Worm (Caenorhabditis elegans) whole organism, late embryonic: Measurements from ENCODE around the gene nhr-186.

Source experiments
- C38D4.7 ChIP-seq: fragments of 200-800 bp; sonication (Bioruptor generic); optimal IDR thresholded peaks from 2 replicates; lab custom pipeline; 2018; ENCODE audit warnings: mild to moderate bottlenecking, missing genetic modification characterization, moderate library complexity, missing compliant biosample characterization
- ama-1 ChIP-seq: fragments of 150-350 bp; optimal IDR thresholded peaks from 2 replicates; lab custom pipeline; 2014
- madf-2 ChIP-seq: sonication (generic microtip); optimal IDR thresholded peaks from 2 replicates; lab custom pipeline; 2017; ENCODE audit warnings: missing genetic modification characterization, missing compliant biosample characterization
- pat-9 ChIP-seq: fragments of 200-800 bp; sonication (Bioruptor generic); optimal IDR thresholded peaks from 2 replicates; lab custom pipeline; 2018; ENCODE audit warnings: mild to moderate bottlenecking, missing genetic modification characterization, moderate library complexity, missing compliant biosample characterization

DNA sequence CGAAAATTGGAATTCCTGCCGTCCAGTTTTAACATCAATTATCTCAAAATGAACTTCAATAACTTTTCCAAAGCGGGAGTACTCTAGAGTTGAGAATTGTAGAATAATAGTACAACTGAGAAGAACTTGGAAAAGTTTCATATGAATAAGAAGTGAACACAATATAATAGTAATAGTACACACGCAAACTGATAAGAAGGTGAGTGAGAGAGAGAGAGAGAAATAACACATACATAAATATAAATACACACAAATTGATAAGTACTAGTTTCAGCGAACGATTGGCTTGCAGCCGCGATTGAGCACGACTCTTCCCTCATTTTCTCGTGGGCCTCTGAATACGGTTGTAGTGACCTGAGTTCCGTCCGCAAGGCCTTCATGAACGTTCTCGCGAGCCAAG lies 34.4 kb upstream of the nhr-186 start, which contains the start of gene C17E7.13:
- no peak for TF ChIP-seq madf-2 (tag; lab: Kevin White, UChicago)
- no peak for TF ChIP-seq pat-9 (tag; lab: Kevin White, UChicago)
- TF ChIP-seq C38D4.7 (GFP tag; lab: Kevin White, UChicago): no peak
- no peak for TF ChIP-seq ama-1 (lab: Kevin White, UChicago)
